Worm (Caenorhabditis elegans) whole organism, L4 larva: ENCODE results near the gene K02E2.7.

Source experiments
- F10B5.3 ChIP-seq: sonication (generic microtip); optimal IDR thresholded peaks from 2 replicates; lab custom pipeline; 2016; ENCODE audit warnings: mild to moderate bottlenecking, missing genetic modification characterization, missing compliant biosample characterization
- F49E8.2 ChIP-seq: sonication (generic microtip); optimal IDR thresholded peaks from 2 replicates; lab custom pipeline; 2016; ENCODE audit warnings: missing compliant biosample characterization, mild to moderate bottlenecking, missing genetic modification characterization, borderline replicate concordance
- Y5F2A.4 ChIP-seq: fragments of 200-800 bp; sonication (Bioruptor generic); optimal IDR thresholded peaks from 2 replicates; lab custom pipeline; 2018; ENCODE audit warnings: mild to moderate bottlenecking, missing genetic modification characterization, missing compliant biosample characterization
- ZK337.2 ChIP-seq: fragments of 200-800 bp; sonication (Bioruptor generic); IDR thresholded peaks from 2 replicates; pipeline ENCODE4 v1.3.6; 2022; ENCODE audit warnings: missing genetic modification reagents, missing genetic modification characterization, missing compliant biosample characterization
- ZK546.5 ChIP-seq, 2 experiments: sonication (generic microtip); optimal IDR thresholded peaks; 2 replicates each; lab custom pipeline; 2017; ENCODE audit warnings: missing biosample characterization in 2 of 2, missing genetic modification characterization in 2 of 2
- aly-2 ChIP-seq: sonication (generic microtip); optimal IDR thresholded peaks from 2 replicates; lab custom pipeline; 2018; ENCODE audit warnings: missing biosample characterization, missing genetic modification characterization
- attf-4 ChIP-seq: sonication (generic microtip); optimal IDR thresholded peaks from 3 replicates; lab custom pipeline; 2017; ENCODE audit warnings: missing biosample characterization, missing genetic modification characterization
- ces-1 ChIP-seq: fragments of 150-350 bp; sonication (generic microtip); optimal IDR thresholded peaks from 4 replicates; lab custom pipeline; 2014; ENCODE audit warnings: missing biosample characterization, missing genetic modification reagents, missing genetic modification characterization
- cey-2 ChIP-seq: sonication (generic microtip); optimal IDR thresholded peaks from 3 replicates; lab custom pipeline; 2017; ENCODE audit warnings: missing genetic modification characterization, mild to moderate bottlenecking, missing compliant biosample characterization, antibody characterized with exemption, borderline replicate concordance; ENCODE audit not compliant: insufficient read depth
- dmd-8 ChIP-seq: fragments of 200-800 bp; sonication (Bioruptor generic); IDR thresholded peaks from 2 replicates; pipeline ENCODE4 v1.3.6; 2022; ENCODE audit warnings: missing genetic modification characterization, missing compliant biosample characterization
- dpl-1 ChIP-seq: fragments of 150-350 bp; optimal IDR thresholded peaks from 2 replicates; lab custom pipeline; 2014; ENCODE audit warnings: missing biosample characterization, missing genetic modification reagents, missing genetic modification characterization
- dve-1 ChIP-seq: sonication (generic microtip); optimal IDR thresholded peaks from 2 replicates; lab custom pipeline; 2017; ENCODE audit warnings: antibody characterized with exemption, mild to moderate bottlenecking, missing genetic modification characterization, missing compliant biosample characterization; ENCODE audit not compliant: insufficient read depth
- egl-43 ChIP-seq: fragments of 200-800 bp; sonication (Bioruptor generic); IDR thresholded peaks from 2 replicates; pipeline ENCODE4 v1.3.6; 2022; ENCODE audit warnings: missing genetic modification reagents, missing genetic modification characterization, missing compliant biosample characterization
- gei-8 ChIP-seq: fragments of 200-800 bp; sonication (Bioruptor generic); optimal IDR thresholded peaks from 2 replicates; lab custom pipeline; 2018; ENCODE audit warnings: mild to moderate bottlenecking, missing genetic modification characterization, missing compliant biosample characterization
- hlh-11 ChIP-seq: fragments of 200-800 bp; sonication (Bioruptor generic); optimal IDR thresholded peaks from 2 replicates; lab custom pipeline; 2018; ENCODE audit warnings: mild to moderate bottlenecking, missing genetic modification characterization, missing compliant biosample characterization
- hlh-30 ChIP-seq: sonication (generic microtip); optimal IDR thresholded peaks from 2 replicates; lab custom pipeline; 2017; ENCODE audit warnings: antibody characterized with exemption, mild to moderate bottlenecking, missing genetic modification characterization, missing compliant biosample characterization; ENCODE audit not compliant: insufficient read depth
- lim-7 ChIP-seq: fragments of 200-800 bp; sonication (Bioruptor generic); IDR thresholded peaks from 2 replicates; pipeline ENCODE4 v1.3.6; 2022; ENCODE audit warnings: missing genetic modification characterization, missing compliant biosample characterization
- lin-29 ChIP-seq: fragments of 200-800 bp; sonication (Bioruptor generic); IDR thresholded peaks from 2 replicates; pipeline ENCODE4 v1.3.6; 2022; ENCODE audit warnings: missing genetic modification reagents, missing genetic modification characterization, missing compliant biosample characterization
- lin-38 ChIP-seq: fragments of 200-800 bp; sonication (Bioruptor generic); IDR thresholded peaks from 2 replicates; pipeline ENCODE4 v1.3.6; 2022; ENCODE audit warnings: missing genetic modification reagents, missing genetic modification characterization, missing compliant biosample characterization
- lin-39 ChIP-seq: fragments of 150-350 bp; optimal IDR thresholded peaks from 2 replicates; lab custom pipeline; 2014; ENCODE audit warnings: missing biosample characterization, missing genetic modification reagents, missing genetic modification characterization
- lir-3 ChIP-seq: sonication (generic microtip); optimal IDR thresholded peaks from 2 replicates; lab custom pipeline; 2016; ENCODE audit warnings: mild to moderate bottlenecking, missing genetic modification characterization, missing compliant biosample characterization
- lsy-2 ChIP-seq, 2 experiments: fragments of 150-350 bp in 1 of 2; sonication (generic microtip) in 1 of 2; optimal IDR thresholded peaks; 2 replicates each; lab custom pipeline; 2014 to 2017; ENCODE audit warnings: missing biosample characterization in 2 of 2, missing genetic modification characterization in 2 of 2
- mdt-29 ChIP-seq: fragments of 200-800 bp; sonication (Bioruptor generic); IDR thresholded peaks from 2 replicates; pipeline ENCODE4 v1.3.6; 2022; ENCODE audit warnings: missing genetic modification reagents, missing genetic modification characterization, missing compliant biosample characterization
- mep-1 ChIP-seq: fragments of 150-350 bp; sonication (generic microtip); optimal IDR thresholded peaks from 3 replicates; lab custom pipeline; 2014; ENCODE audit warnings: missing biosample characterization, missing genetic modification characterization
- nhr-237 ChIP-seq: sonication (generic microtip); optimal IDR thresholded peaks from 2 replicates; lab custom pipeline; 2017; ENCODE audit warnings: missing biosample characterization, missing genetic modification characterization
- nhr-42 ChIP-seq: fragments of 200-800 bp; sonication (Bioruptor generic); IDR thresholded peaks from 2 replicates; pipeline ENCODE4 v1.3.6; 2022; ENCODE audit warnings: missing genetic modification characterization, missing compliant biosample characterization
- nhr-48 ChIP-seq: sonication (generic microtip); optimal IDR thresholded peaks from 2 replicates; lab custom pipeline; 2016; ENCODE audit warnings: mild to moderate bottlenecking, missing genetic modification characterization, missing compliant biosample characterization
- nhr-77 ChIP-seq: fragments of 150-350 bp; optimal IDR thresholded peaks from 2 replicates; lab custom pipeline; 2014; ENCODE audit warnings: missing biosample characterization, missing genetic modification characterization
- pha-4 ChIP-seq, 2 experiments: fragments of 150-350 bp in 1 of 2; fragments of 200-800 bp in 1 of 2; sonication (Bioruptor generic) in 1 of 2; IDR thresholded peaks in 1 of 2; optimal IDR thresholded peaks in 1 of 2; 2 replicates each; pipeline versions ENCODE4 v1.3.6 to Lab custom; 2014 to 2022; ENCODE audit warnings: missing genetic modification characterization in 2 of 2, missing genetic modification reagents in 2 of 2, missing biosample characterization in 1 of 2, missing compliant biosample characterization in 1 of 2
- pqm-1 ChIP-seq: sonication (generic microtip); optimal IDR thresholded peaks from 2 replicates; lab custom pipeline; 2017; ENCODE audit warnings: missing biosample characterization, missing genetic modification characterization
- rbr-2 ChIP-seq: sonication (generic microtip); optimal IDR thresholded peaks from 2 replicates; lab custom pipeline; 2016; ENCODE audit warnings: missing genotype, missing genetic modification characterization, missing compliant biosample characterization
- sdz-12 ChIP-seq: fragments of 200-800 bp; sonication (Bioruptor generic); optimal IDR thresholded peaks from 2 replicates; lab custom pipeline; 2018; ENCODE audit warnings: mild to moderate bottlenecking, missing genetic modification characterization, missing compliant biosample characterization
- set-16 ChIP-seq: fragments of 200-800 bp; sonication (Bioruptor generic); IDR thresholded peaks from 2 replicates; pipeline ENCODE4 v1.3.6; 2022; ENCODE audit warnings: missing genetic modification reagents, missing genetic modification characterization, missing compliant biosample characterization
- skn-1 ChIP-seq: fragments of 150-350 bp; optimal IDR thresholded peaks from 2 replicates; lab custom pipeline; 2014; ENCODE audit warnings: missing biosample characterization, missing genetic modification characterization
- snpc-1.2 ChIP-seq: fragments of 200-800 bp; sonication (Bioruptor generic); IDR thresholded peaks from 2 replicates; pipeline ENCODE4 v1.3.6; 2022; ENCODE audit warnings: missing genetic modification reagents, missing genetic modification characterization, missing compliant biosample characterization
- snpc-4 ChIP-seq: fragments of 150-350 bp; optimal IDR thresholded peaks from 2 replicates; lab custom pipeline; 2014; ENCODE audit warnings: missing biosample characterization, missing genetic modification characterization
- tra-1 ChIP-seq: fragments of 200-800 bp; sonication (Bioruptor generic); IDR thresholded peaks from 2 replicates; pipeline ENCODE4 v1.3.6; 2022; ENCODE audit warnings: missing genetic modification reagents, missing genetic modification characterization, missing compliant biosample characterization
- vab-7 ChIP-seq: fragments of 200-800 bp; sonication (Bioruptor generic); IDR thresholded peaks from 2 replicates; pipeline ENCODE4 v1.3.6; 2022; ENCODE audit warnings: missing genetic modification reagents, missing genetic modification characterization, missing compliant biosample characterization
- zag-1 ChIP-seq: fragments of 150-350 bp; optimal IDR thresholded peaks from 2 replicates; lab custom pipeline; 2014; ENCODE audit warnings: missing biosample characterization, missing genetic modification characterization
- zfp-2 ChIP-seq: sonication (generic microtip); optimal IDR thresholded peaks from 2 replicates; lab custom pipeline; 2016; ENCODE audit warnings: mild to moderate bottlenecking, missing genetic modification characterization, missing compliant biosample characterization
- zip-11 ChIP-seq: fragments of 200-800 bp; sonication (Bioruptor generic); IDR thresholded peaks from 2 replicates; pipeline ENCODE4 v1.3.6; 2022; ENCODE audit warnings: missing genetic modification characterization, missing compliant biosample characterization
- zip-2 ChIP-seq: fragments of 150-350 bp; optimal IDR thresholded peaks from 2 replicates; lab custom pipeline; 2014; ENCODE audit warnings: missing biosample characterization, missing genetic modification characterization

Gene K02E2.7

ce11 chrV:20386942-20387341, at the start of gene K02E2.7:
K02E2.7 (minus strand) TSS chrV:20387042.
- TF ChIP-seq attf-4 (tag; lab: Kevin White, UChicago) (no peak), Y5F2A.4 (no peak), lin-38 (no peak), zip-11 (GFP tag; lab: Robert Waterston, UW) (no peak), ZK546.5 (tag; optimal IDR thresholded peaks at IDR 0.05; lab: Kevin White, UChicago) (no peak), lir-3 (tag; lab: Kevin White, UChicago) (no peak), zip-2 (tag; lab: Kevin White, UChicago) (no peak), skn-1 (tag; lab: Kevin White, UChicago) (no peak)

- TF ChIP-seq vab-7 (GFP tag; lab: Robert Waterston, UW) = 0 out of 2 replicates have a peak, but pooled peaks have one; percentile 16
Observed at ce11 chrV:20431390-20431789, 44.5 kb upstream of the K02E2.7 start.

- TF ChIP-seq lsy-2 (tag; optimal IDR thresholded peaks at IDR 0.05; lab: Kevin White, UChicago) (no peak), pqm-1 (no peak), zip-11 (GFP tag; lab: Robert Waterston, UW) (no peak), tra-1 (GFP tag; lab: Robert Waterston, UW) (no peak), dmd-8 (GFP tag; lab: Robert Waterston, UW) (no peak), hlh-11 (no peak), snpc-4 (no peak), cey-2 (tag; lab: Kevin White, UChicago) (no peak), gei-8 (GFP tag; lab: Kevin White, UChicago) (no peak), lin-38 (no peak)
Observed at ce11 chrV:20425183-20425400, 38.2 kb upstream of the K02E2.7 start, which contains the start of the genes fce-2 and F48F5.8. fce-2 (plus strand) TSS chrV:20425301. F48F5.8 (plus strand) TSS chrV:20425342.

- TF ChIP-seq F49E8.2 (tag; lab: Kevin White, UChicago) = no peak
- TF ChIP-seq nhr-77 (tag; lab: Kevin White, UChicago) = no peak
- no peak for TF ChIP-seq lim-7 (GFP tag; lab: Robert Waterston, UW)
- no peak for TF ChIP-seq zag-1 (tag; lab: Kevin White, UChicago)
- TF ChIP-seq aly-2 (tag; lab: Kevin White, UChicago) = no peak
- no peak for TF ChIP-seq zip-2 (tag; lab: Kevin White, UChicago)
- TF ChIP-seq vab-7 (GFP tag; lab: Robert Waterston, UW) = no peak
- no peak for TF ChIP-seq Y5F2A.4
- 0 out of 2 replicates have a peak, but pooled peaks have one; percentile 18 for TF ChIP-seq set-16 (GFP tag; lab: Robert Waterston, UW)
- TF ChIP-seq zfp-2 (tag; lab: Kevin White, UChicago) = no peak
- 0 out of 2 replicates have a peak, but pooled peaks have one; percentile 25 for TF ChIP-seq egl-43 (GFP tag; lab: Robert Waterston, UW)
- no peak for TF ChIP-seq pha-4 (GFP tag; IDR thresholded peaks at IDR 0.05; lab: Robert Waterston, UW)
- no peak for TF ChIP-seq pha-4 (tag; optimal IDR thresholded peaks at IDR 0.05; lab: Kevin White, UChicago)
- TF ChIP-seq nhr-48 (tag; lab: Kevin White, UChicago) = peak; percentile 38
- no peak for TF ChIP-seq ces-1
- no peak for TF ChIP-seq lin-29 (GFP tag; lab: Robert Waterston, UW)
- no peak for TF ChIP-seq ZK546.5 (tag; optimal IDR thresholded peaks at IDR 0.05; lab: Kevin White, UChicago)
- TF ChIP-seq mep-1 (tag; lab: Kevin White, UChicago) = peak; percentile 55
- no peak for TF ChIP-seq sdz-12 (GFP tag; lab: Kevin White, UChicago)
- TF ChIP-seq ZK337.2 (GFP tag; lab: Robert Waterston, UW) = no peak
- no peak for TF ChIP-seq nhr-42 (GFP tag; lab: Robert Waterston, UW)
- peak; percentile 90 for TF ChIP-seq dpl-1
- no peak for TF ChIP-seq lin-39 (tag; lab: Kevin White, UChicago)
- TF ChIP-seq mdt-29 (GFP tag; lab: Robert Waterston, UW) = no peak
- no peak for TF ChIP-seq snpc-1.2 (GFP tag; lab: Robert Waterston, UW)
- peak; percentile 62 for TF ChIP-seq lin-38
- TF ChIP-seq pqm-1 = peak; percentile 2
- no peak for TF ChIP-seq nhr-237 (tag; lab: Kevin White, UChicago)
- TF ChIP-seq skn-1 (tag; lab: Kevin White, UChicago) = no peak
- peak; percentile 71 for TF ChIP-seq hlh-30
- TF ChIP-seq F10B5.3 = no peak
- TF ChIP-seq rbr-2 = peak; percentile 0
- peak; percentile 77 for TF ChIP-seq dve-1
Observed at ce11 chrV:20424229-20425182, 37.7 kb upstream of the K02E2.7 start.
